Worm (Caenorhabditis elegans) whole organism, midembryonic: ENCODE measurements around the gene C54D10.5.

Experiments
- flt-1 ChIP-seq: fragments of 200-800 bp; sonication (Bioruptor generic); IDR thresholded peaks from 2 replicates; pipeline ENCODE4 v1.3.6; 2022; ENCODE audit warnings: missing genetic modification characterization, missing compliant biosample characterization
- klf-2 ChIP-seq: fragments of 200-800 bp; sonication (Bioruptor generic); conservative IDR thresholded peaks from 2 replicates; pipeline ENCODE4 v1.3.6; 2022; ENCODE audit warnings: missing genetic modification reagents, missing genetic modification characterization, missing compliant biosample characterization
- med-1 ChIP-seq: sonication (generic microtip); optimal IDR thresholded peaks from 2 replicates; lab custom pipeline; 2017; ENCODE audit warnings: missing genetic modification characterization, mild to moderate bottlenecking, missing compliant biosample characterization, antibody characterized with exemption, missing genetic modification reagents; ENCODE audit not compliant: insufficient read depth
- ref-1 ChIP-seq: fragments of 200-800 bp; sonication (Bioruptor generic); conservative IDR thresholded peaks from 2 replicates; pipeline ENCODE4 v1.3.6; 2022; ENCODE audit warnings: missing genetic modification reagents, missing genetic modification characterization, missing compliant biosample characterization
- ztf-23 ChIP-seq: fragments of 200-800 bp; sonication (Bioruptor generic); IDR thresholded peaks from 2 replicates; pipeline ENCODE4 v1.3.6; 2022; ENCODE audit warnings: missing genetic modification reagents, missing genetic modification characterization, missing compliant biosample characterization
- ztf-29 ChIP-seq: fragments of 200-800 bp; sonication (Bioruptor generic); IDR thresholded peaks from 2 replicates; pipeline ENCODE4 v1.3.6; 2022; ENCODE audit warnings: missing genetic modification reagents, missing genetic modification characterization, missing compliant biosample characterization

DNA sequence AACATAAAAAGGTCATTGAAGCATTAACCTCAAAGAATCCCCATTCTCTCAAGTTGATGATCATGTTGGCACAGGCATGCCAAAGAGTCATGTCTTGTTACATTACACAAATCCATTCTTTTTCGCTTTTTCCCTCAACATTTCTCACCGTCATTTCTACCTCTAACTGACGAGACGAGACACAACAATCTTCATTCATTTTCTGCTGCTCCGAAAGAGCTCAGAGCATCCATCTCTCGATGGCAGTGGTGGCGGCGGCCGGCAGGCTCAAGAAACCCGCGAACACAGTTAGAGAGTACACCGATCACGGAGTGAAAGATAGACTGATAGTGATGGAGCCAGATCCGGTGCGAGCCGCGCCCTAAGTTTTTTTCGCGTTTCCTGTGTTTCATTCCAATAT lies 48.0 kb downstream of the C54D10.5 start:
- no peak for TF ChIP-seq med-1 (GFP tag; lab: Kevin White, UChicago)
- TF ChIP-seq klf-2: no peak
- TF ChIP-seq flt-1 (GFP tag; lab: Robert Waterston, UW): no peak
- no peak for TF ChIP-seq ztf-29
- TF ChIP-seq ref-1 (GFP tag; lab: Robert Waterston, UW): no peak
- TF ChIP-seq ztf-23: no peak
